Worm (Caenorhabditis elegans): ENCODE data around the gene F21F8.5.

F21F8.5 gene

ce11 chrV:8300935-8301535 lies 34.9 kb upstream of the F21F8.5 start, which contains the start of gene W02D7.6 (continued):
- TF ChIP-seq hsf-1 (GFP tag; IDR thresholded peaks at IDR 0.05) (peak; percentile 57; the same call in 1 of the 2 replicates), B0035.1 (tag; optimal IDR thresholded peaks at IDR 0.05) (no peak), athp-1 (tag; optimal IDR thresholded peaks at IDR 0.05) (peak; percentile 30), snpc-4 (GFP tag; optimal IDR thresholded peaks at IDR 0.05) (no peak), snpc-4 (tag; optimal IDR thresholded peaks at IDR 0.05) (peak in 1 of 4 experiments; percentile 54), madf-10 (tag; optimal IDR thresholded peaks at IDR 0.05) (no peak), mxl-1 (tag; optimal IDR thresholded peaks at IDR 0.05) (peak; percentile 24), D2030.7 (GFP tag; IDR thresholded peaks at IDR 0.05) (0 out of 2 replicates have a peak, but pooled peaks have one; percentile 8), madf-3 (GFP tag; IDR thresholded peaks at IDR 0.05) (peak; percentile 67; the same call in 1 of the 2 replicates), B0336.3 (GFP tag; IDR thresholded peaks at IDR 0.05) (peak; percentile 77), ztf-6 (GFP tag; IDR thresholded peaks at IDR 0.05) (no peak), sdz-38 (tag; optimal IDR thresholded peaks at IDR 0.05) (no peak), B0261.1 (tag; optimal IDR thresholded peaks at IDR 0.05) (no peak), attf-5 (GFP tag; optimal IDR thresholded peaks at IDR 0.05) (peak; percentile 7), ceh-40 (GFP tag; IDR thresholded peaks at IDR 0.05) (0 out of 2 replicates have a peak, but pooled peaks have one; percentile 39), nhr-80 (tag; optimal IDR thresholded peaks at IDR 0.05) (peak; percentile 8), lin-54 (GFP tag; optimal IDR thresholded peaks at IDR 0.05) (peak; percentile 39), ekl-4 (GFP tag; IDR thresholded peaks at IDR 0.05) (0 out of 2 replicates have a peak, but pooled peaks have one; percentile 19), dox-1 (GFP tag; IDR thresholded peaks at IDR 0.05) (peak; percentile 41; the same call in 1 of the 2 replicates), lsl-1 (GFP tag; optimal IDR thresholded peaks at IDR 0.05) (peak; percentile 27), dpff-1 (tag; optimal IDR thresholded peaks at IDR 0.05) (no peak)

DNA sequence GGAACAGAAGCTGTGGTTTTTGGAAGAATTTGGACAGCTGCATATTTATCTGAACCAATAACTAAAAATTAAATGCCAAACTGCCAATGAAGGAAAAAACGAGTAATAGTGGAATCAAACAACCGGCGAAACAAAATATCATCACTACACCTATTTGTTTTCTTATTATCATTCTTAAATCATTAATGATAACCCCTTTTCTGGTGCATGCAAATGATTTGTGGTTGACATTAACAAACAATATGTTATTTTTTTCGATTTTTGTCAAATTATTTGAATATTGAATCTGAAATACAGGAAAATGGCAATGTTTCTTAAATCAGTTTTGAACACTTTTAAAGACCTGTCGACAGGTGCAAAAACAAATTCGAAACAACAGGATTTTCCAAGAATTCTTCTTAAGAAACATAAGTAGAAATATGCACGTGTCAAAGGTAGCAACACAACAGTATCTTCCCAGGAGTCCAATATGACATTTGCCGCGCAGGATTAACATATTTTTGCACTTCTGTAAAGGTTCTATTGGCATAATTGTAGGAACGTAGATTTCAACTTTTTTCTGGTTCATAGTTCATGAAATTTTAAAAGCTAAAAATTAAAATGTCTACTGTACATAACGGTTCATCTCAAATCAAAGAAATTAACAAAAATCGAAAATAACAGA lies 33.2 kb upstream of the F21F8.5 start, which contains the start of gene W02D7.5:
Gene W02D7.5 (minus strand): TSS at position 51 of the 664 bp plus-strand sequence.
- TF ChIP-seq B0019.2 (GFP tag; conservative IDR thresholded peaks at IDR 0.05) (no peak), aptf-2 (GFP tag; conservative IDR thresholded peaks at IDR 0.05) (peak; percentile 79), hsf-1 (GFP tag; IDR thresholded peaks at IDR 0.05) (peak; percentile 8; the same call in 1 of the 2 replicates)

DNA sequence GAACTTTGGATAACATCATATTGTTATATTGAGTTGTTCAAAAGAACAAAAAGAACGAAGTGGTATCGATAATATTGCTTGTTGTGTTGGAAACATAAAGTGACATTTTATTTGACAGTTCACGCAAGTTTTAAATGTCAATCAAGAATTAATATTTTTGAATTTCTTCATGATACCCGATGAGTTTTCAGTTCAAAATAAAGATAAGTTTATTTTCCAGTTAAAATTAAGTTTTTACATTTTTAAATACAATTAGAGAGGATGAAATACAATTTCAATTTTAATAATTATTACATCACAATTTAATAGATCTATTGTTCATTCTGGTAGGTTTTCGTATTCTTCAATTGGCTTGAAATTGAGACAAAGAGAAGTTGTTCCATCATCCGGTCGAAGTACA lies 31.4 kb upstream of the F21F8.5 start, which contains the start of gene W02D7.4:
Gene W02D7.4 (minus strand): TSS at position 101 of the 400 bp plus-strand sequence.
- peak; percentile 33 for TF ChIP-seq nhr-80 (tag; optimal IDR thresholded peaks at IDR 0.05)
- TF ChIP-seq snpc-1.3 (tag; optimal IDR thresholded peaks at IDR 0.05; ENCODE audit: insufficient read depth), result no peak

DNA sequence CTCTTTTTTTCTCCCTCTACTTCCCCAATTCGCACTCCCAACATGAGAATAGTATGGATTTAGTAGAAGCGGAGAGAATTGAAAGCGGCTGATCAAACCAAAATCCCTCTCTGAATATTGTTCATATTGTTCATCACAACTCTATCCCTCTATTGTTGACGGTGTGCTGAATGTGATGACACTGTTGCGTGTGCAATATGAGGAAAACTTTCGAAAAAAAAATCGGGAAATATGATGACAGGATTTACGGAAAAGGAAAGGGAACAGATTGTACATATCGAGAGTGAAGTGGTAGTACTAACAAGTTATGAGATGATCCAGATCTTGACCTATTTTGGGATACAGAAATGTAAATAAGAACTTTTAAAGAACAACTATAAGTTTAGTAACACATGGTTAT lies 29.7 kb upstream of the F21F8.5 start, which contains the start of gene smex-1:
Gene smex-1 (minus strand): TSS at position 101 of the 400 bp plus-strand sequence.
- TF ChIP-seq die-1 (tag; optimal IDR thresholded peaks at IDR 0.05), result no peak
- no peak for TF ChIP-seq ztf-18 (tag; optimal IDR thresholded peaks at IDR 0.05)
- no peak for TF ChIP-seq nhr-120 (GFP tag; IDR thresholded peaks at IDR 0.05)
- TF ChIP-seq tlf-1 (GFP tag; optimal IDR thresholded peaks at IDR 0.05), result no peak
- TF ChIP-seq tbx-9 (tag; optimal IDR thresholded peaks at IDR 0.05; ENCODE audit: borderline replicate concordance), result no peak
- no peak for TF ChIP-seq hmg-20 (GFP tag; IDR thresholded peaks at IDR 0.05)

DNA sequence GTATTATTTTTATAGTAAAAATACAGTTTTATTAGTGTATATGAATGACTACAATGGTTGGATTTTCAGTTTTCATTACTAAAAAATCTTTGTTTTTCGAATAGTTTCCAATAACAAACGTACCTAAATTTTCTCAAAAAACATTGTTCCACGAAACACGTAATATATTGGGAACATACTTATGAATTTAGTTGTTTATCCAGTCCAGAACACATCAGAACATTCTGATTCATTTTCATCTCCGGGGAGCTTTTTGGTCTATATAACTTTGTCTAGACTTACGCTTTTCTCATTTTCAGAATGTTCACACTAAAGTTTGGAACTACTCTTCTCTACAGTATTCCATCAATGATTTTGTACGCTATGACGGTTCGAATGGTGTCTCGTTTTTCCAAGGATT lies 25.6 kb upstream of the F21F8.5 start, which contains the start of gene srg-33:
Gene srg-33 (plus strand): TSS at position 301 of the 400 bp plus-strand sequence.
- TF ChIP-seq efl-1 (GFP tag; optimal IDR thresholded peaks at IDR 0.05) (no peak), ztf-18 (tag; optimal IDR thresholded peaks at IDR 0.05) (no peak), atf-7 (tag; optimal IDR thresholded peaks at IDR 0.05) (no peak), egl-44 (GFP tag; IDR thresholded peaks at IDR 0.05) (no peak), ztf-26 (tag; optimal IDR thresholded peaks at IDR 0.05) (no peak), hlh-26 (GFP tag; conservative IDR thresholded peaks at IDR 0.05) (no peak), nhr-179 (tag; optimal IDR thresholded peaks at IDR 0.05) (no peak), let-526 (GFP tag; IDR thresholded peaks at IDR 0.05) (no peak), cebp-2 (GFP tag; IDR thresholded peaks at IDR 0.05) (no peak), nhr-120 (GFP tag; IDR thresholded peaks at IDR 0.05) (no peak), zfh-2 (GFP tag; conservative IDR thresholded peaks at IDR 0.05) (no peak), zim-3 (tag; optimal IDR thresholded peaks at IDR 0.05) (no peak), let-607 (tag; optimal IDR thresholded peaks at IDR 0.05) (no peak), somi-1 (GFP tag; optimal IDR thresholded peaks at IDR 0.05) (no peak)

Data from whole organism, young adult.